Fruit fly (Drosophila melanogaster): Measurements from ENCODE around the gene CG4995.
A peak's percentile ranks its signal among the peaks of the same experiment; 100 is the strongest.

Gene CG4995

DNA sequence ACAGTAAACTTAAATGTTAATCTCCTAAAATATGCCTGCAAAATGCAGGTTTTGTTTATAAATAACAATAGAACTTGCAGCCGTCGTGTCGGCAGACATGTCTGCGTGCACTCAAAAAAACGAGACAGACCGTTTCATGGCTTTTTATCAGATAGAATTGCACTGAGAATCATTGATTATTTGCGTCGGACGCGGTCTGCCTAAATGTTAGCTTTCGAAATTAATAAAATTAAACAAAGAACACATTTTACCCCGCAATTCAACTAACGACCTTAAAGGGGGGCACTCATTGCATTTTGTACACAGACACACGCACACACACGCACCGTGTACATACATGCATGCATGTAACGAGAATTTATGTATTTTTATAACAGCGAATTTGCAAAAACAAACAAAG, 45.4 kb upstream of the CG4995 start (continued):
- no peak for TF ChIP-seq tap (tag; optimal IDR thresholded peaks at IDR 0.05)
- TF ChIP-seq jing (GFP tag; optimal IDR thresholded peaks at IDR 0.05): no peak
- TF ChIP-seq D (optimal IDR thresholded peaks at IDR 0.05): no peak
- no peak for TF ChIP-seq D (GFP tag; optimal IDR thresholded peaks at IDR 0.05)
- TF ChIP-seq caup (GFP tag; optimal IDR thresholded peaks at IDR 0.05; ENCODE audit: severe bottlenecking): no peak
- no peak for TF ChIP-seq da (GFP tag; optimal IDR thresholded peaks at IDR 0.05)
- no peak for TF ChIP-seq CG11398 (GFP tag; optimal IDR thresholded peaks at IDR 0.05)
- no peak for TF ChIP-seq CG17186 (GFP tag; optimal IDR thresholded peaks at IDR 0.05)
- no peak for TF ChIP-seq CG17359 (tag; optimal IDR thresholded peaks at IDR 0.05)
- TF ChIP-seq CG12236 (GFP tag; optimal IDR thresholded peaks at IDR 0.05): peak; percentile 47
- TF ChIP-seq CG18764 (GFP tag; optimal IDR thresholded peaks at IDR 0.05): no peak
- TF ChIP-seq Ets65A (GFP tag): peak; percentile 53
- TF ChIP-seq Dref (GFP tag; IDR thresholded peaks at IDR 0.05): no peak
- TF ChIP-seq CG9797 (GFP tag; optimal IDR thresholded peaks at IDR 0.05): no peak
- no peak for TF ChIP-seq tx (GFP tag; optimal IDR thresholded peaks at IDR 0.05)
- TF ChIP-seq CG14710 (tag; optimal IDR thresholded peaks at IDR 0.05): no peak
- peak; percentile 65 for TF ChIP-seq CG1603 (tag; optimal IDR thresholded peaks at IDR 0.05)
- TF ChIP-seq fd3F (GFP tag; optimal IDR thresholded peaks at IDR 0.05): no peak
- no peak for TF ChIP-seq Nf-YA (GFP tag; IDR thresholded peaks at IDR 0.05)
- no peak for TF ChIP-seq nerfin-1 (tag; optimal IDR thresholded peaks at IDR 0.05)
- peak; percentile 11 for TF ChIP-seq CG7987 (GFP tag; optimal IDR thresholded peaks at IDR 0.05)
- TF ChIP-seq CG13287 (GFP tag; IDR thresholded peaks at IDR 0.05; ENCODE audit: partially characterized antibody): no peak
- TF ChIP-seq emc (GFP tag; optimal IDR thresholded peaks at IDR 0.05): no peak
- no peak for TF ChIP-seq Atf-2 (GFP tag; optimal IDR thresholded peaks at IDR 0.05)
- TF ChIP-seq pzg (GFP tag; optimal IDR thresholded peaks at IDR 0.05): no peak
- TF ChIP-seq fd96Cb (tag; optimal IDR thresholded peaks at IDR 0.05): no peak
- peak; percentile 12 for TF ChIP-seq sima (GFP tag; optimal IDR thresholded peaks at IDR 0.05)
- no peak for TF ChIP-seq CG31224 (GFP tag; IDR thresholded peaks at IDR 0.05)
- no peak for TF ChIP-seq CG7745 (tag; optimal IDR thresholded peaks at IDR 0.05)
- TF ChIP-seq Mes4 (GFP tag; optimal IDR thresholded peaks at IDR 0.05): peak; percentile 1
- TF ChIP-seq ERR (GFP tag; optimal IDR thresholded peaks at IDR 0.05): no peak
- no peak for TF ChIP-seq Poxn (GFP tag; IDR thresholded peaks at IDR 0.05)
- TF ChIP-seq peb (GFP tag; IDR thresholded peaks at IDR 0.05): peak; percentile 11; the same call in 1 of the 2 replicates
- no peak for TF ChIP-seq unc-4 (GFP tag; IDR thresholded peaks at IDR 0.05; ENCODE audit: partially characterized antibody)
- TF ChIP-seq CG33557 (GFP tag; optimal IDR thresholded peaks at IDR 0.05): no peak
- TF ChIP-seq esg (GFP tag; conservative IDR thresholded peaks at IDR 0.05): no peak
- no peak for TF ChIP-seq fru (optimal IDR thresholded peaks at IDR 0.05)
- TF ChIP-seq ewg (GFP tag; optimal IDR thresholded peaks at IDR 0.05): no peak
- no peak for TF ChIP-seq CG1832 (GFP tag; optimal IDR thresholded peaks at IDR 0.05)
- no peak for TF ChIP-seq BEAF-32 (GFP tag; optimal IDR thresholded peaks at IDR 0.05)
- TF ChIP-seq Hr51 (GFP tag; optimal IDR thresholded peaks at IDR 0.05): no peak
- TF ChIP-seq CG8388 (GFP tag; optimal IDR thresholded peaks at IDR 0.05): no peak
- TF ChIP-seq CG6791 (GFP tag; IDR thresholded peaks at IDR 0.05; ENCODE audit: partially characterized antibody): no peak
- no peak for TF ChIP-seq D19A (tag; optimal IDR thresholded peaks at IDR 0.05)
- TF ChIP-seq z (GFP tag; IDR thresholded peaks at IDR 0.05): no peak
- TF ChIP-seq Dip2 (GFP tag; IDR thresholded peaks at IDR 0.05): no peak
- TF ChIP-seq CG9727 (GFP tag; optimal IDR thresholded peaks at IDR 0.05): no peak
- TF ChIP-seq slbo (GFP tag; IDR thresholded peaks at IDR 0.05): no peak
- no peak for TF ChIP-seq Gsc (GFP tag; IDR thresholded peaks at IDR 0.05)
- no peak for TF ChIP-seq mirr (GFP tag; optimal IDR thresholded peaks at IDR 0.05)
- TF ChIP-seq slp2 (GFP tag; optimal IDR thresholded peaks at IDR 0.05): no peak
- TF ChIP-seq MBD-R2 (GFP tag; IDR thresholded peaks at IDR 0.05): no peak
